Worm (Caenorhabditis elegans): ENCODE results near the gene C33F10.12.

Gene C33F10.12

DNA sequence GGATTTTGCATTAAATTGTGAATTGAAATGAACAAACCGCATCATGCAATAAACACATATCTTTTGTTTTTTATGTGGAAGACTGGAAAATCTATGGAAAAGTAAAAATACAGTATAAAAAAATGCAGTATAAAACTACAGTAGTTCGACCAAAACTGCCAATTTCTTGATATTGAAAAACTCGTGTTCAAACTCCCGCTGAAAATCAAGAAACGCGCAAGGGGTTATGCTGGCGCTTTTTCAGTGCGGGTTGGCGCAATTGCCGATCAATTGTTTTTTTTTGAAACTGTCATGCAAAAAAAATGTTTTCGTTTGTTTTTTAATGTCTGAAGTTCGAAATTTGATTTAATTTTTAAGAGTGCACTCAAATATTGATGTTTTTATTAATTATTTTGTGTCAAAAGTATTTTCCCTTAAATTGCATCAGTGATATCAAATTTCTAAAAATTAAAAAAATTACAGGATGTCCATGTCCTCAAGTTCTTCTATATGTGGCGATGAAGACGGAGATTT, 14.1 kb upstream of the C33F10.12 start, which contains the start of gene dnj-9 (continued):
- peak; percentile 92 for TF ChIP-seq jun-1 (tag; optimal IDR thresholded peaks at IDR 0.05)
- TF ChIP-seq blmp-1 (tag; optimal IDR thresholded peaks at IDR 0.05) = peak; percentile 85
- TF ChIP-seq zag-1 (tag; optimal IDR thresholded peaks at IDR 0.05) = no peak
- no peak for TF ChIP-seq hlh-17 (GFP tag; optimal IDR thresholded peaks at IDR 0.05; ENCODE audit: borderline replicate concordance)
- peak; percentile 65 for TF ChIP-seq nhr-237 (tag; optimal IDR thresholded peaks at IDR 0.05)
- TF ChIP-seq ceh-90 (tag; optimal IDR thresholded peaks at IDR 0.05) = peak; percentile 57
- peak; percentile 96 for TF ChIP-seq nhr-19 (GFP tag; conservative IDR thresholded peaks at IDR 0.05)
- peak; percentile 32 for TF ChIP-seq pag-3 (tag; optimal IDR thresholded peaks at IDR 0.05; ENCODE audit: borderline replicate concordance, insufficient read depth)
- peak; percentile 97 for TF ChIP-seq nhr-90 (tag; optimal IDR thresholded peaks at IDR 0.05; ENCODE audit: poor library complexity)
- TF ChIP-seq ceh-63 (GFP tag; optimal IDR thresholded peaks at IDR 0.05) = no peak
- peak; percentile 99 for TF ChIP-seq mep-1 (tag; optimal IDR thresholded peaks at IDR 0.05)
- TF ChIP-seq ceh-88 (GFP tag; IDR thresholded peaks at IDR 0.05) = peak; percentile 83
- TF ChIP-seq lir-3 (tag; optimal IDR thresholded peaks at IDR 0.05; ENCODE audit: poor library complexity) = peak; percentile 83
- TF ChIP-seq unc-62 (GFP tag; optimal IDR thresholded peaks at IDR 0.05) = no peak
- peak; percentile 85 for TF ChIP-seq mab-9 (GFP tag; IDR thresholded peaks at IDR 0.05)
- TF ChIP-seq nhr-76 (tag; optimal IDR thresholded peaks at IDR 0.05) = no peak
- TF ChIP-seq C16A3.4 (tag; optimal IDR thresholded peaks at IDR 0.05) = peak; percentile 97
- peak; percentile 98 for TF ChIP-seq nhr-20 (tag; optimal IDR thresholded peaks at IDR 0.05)
- peak; percentile 93 for TF ChIP-seq C04F5.9 (tag; optimal IDR thresholded peaks at IDR 0.05)
- TF ChIP-seq snpc-4 (tag; optimal IDR thresholded peaks at IDR 0.05) = peak; percentile 91
- peak; percentile 91 for TF ChIP-seq isw-1 (GFP tag; IDR thresholded peaks at IDR 0.05)
- peak; percentile 88 for TF ChIP-seq nhr-11 (tag; optimal IDR thresholded peaks at IDR 0.05)
- TF ChIP-seq elt-3 (tag; optimal IDR thresholded peaks at IDR 0.05) = peak in 3 of 6 experiments; percentile 50 to 90 (median 90)
- TF ChIP-seq nhr-12 (tag; optimal IDR thresholded peaks at IDR 0.05) = peak; percentile 24
- peak; percentile 86 for TF ChIP-seq sup-37 (GFP tag; optimal IDR thresholded peaks at IDR 0.05)
- TF ChIP-seq lin-14 (GFP tag; optimal IDR thresholded peaks at IDR 0.05) = peak; percentile 96
- no peak for TF ChIP-seq ets-5 (GFP tag; IDR thresholded peaks at IDR 0.05)
- TF ChIP-seq elt-2 (tag; optimal IDR thresholded peaks at IDR 0.05) = peak; percentile 98
- TF ChIP-seq lin-39 (tag; optimal IDR thresholded peaks at IDR 0.05) = peak; percentile 97
- peak; percentile 45 for TF ChIP-seq vab-15 (tag; optimal IDR thresholded peaks at IDR 0.05)
- peak; percentile 89 for TF ChIP-seq zip-4 (GFP tag; optimal IDR thresholded peaks at IDR 0.05)
- TF ChIP-seq swsn-7 (tag; optimal IDR thresholded peaks at IDR 0.05) = peak; percentile 97
- TF ChIP-seq hpl-2 (GFP tag; optimal IDR thresholded peaks at IDR 0.05) = peak; percentile 29
- peak; percentile 97 for TF ChIP-seq unc-130 (tag; optimal IDR thresholded peaks at IDR 0.05)
- peak; percentile 44 for TF ChIP-seq nhr-28 (tag; optimal IDR thresholded peaks at IDR 0.05)
- TF ChIP-seq fos-1 (tag; optimal IDR thresholded peaks at IDR 0.05) = peak; percentile 90
- TF ChIP-seq nhr-77 (tag; optimal IDR thresholded peaks at IDR 0.05) = peak; percentile 88
- TF ChIP-seq ceh-8 (GFP tag; optimal IDR thresholded peaks at IDR 0.05) = peak; percentile 93
- peak; percentile 97 for TF ChIP-seq dsc-1 (tag; optimal IDR thresholded peaks at IDR 0.05)
- peak; percentile 92 for TF ChIP-seq fkh-8 (tag; optimal IDR thresholded peaks at IDR 0.05)
- peak; percentile 97 for TF ChIP-seq nhr-85 (tag)
- TF ChIP-seq Y116A8C.19 (tag; optimal IDR thresholded peaks at IDR 0.05; ENCODE audit: borderline replicate concordance) = no peak
- TF ChIP-seq hlh-4 (tag; optimal IDR thresholded peaks at IDR 0.05) = peak; percentile 8
- peak; percentile 87 for TF ChIP-seq ama-1 (optimal IDR thresholded peaks at IDR 0.05)
- peak; percentile 95 to 96 for TF ChIP-seq lsy-2 (tag; optimal IDR thresholded peaks at IDR 0.05)
- TF ChIP-seq aly-2 (tag; optimal IDR thresholded peaks at IDR 0.05) = peak; percentile 88
- TF ChIP-seq rnt-1 (tag; optimal IDR thresholded peaks at IDR 0.05) = peak; percentile 98
- peak; percentile 97 for TF ChIP-seq tbx-2 (tag; optimal IDR thresholded peaks at IDR 0.05)
- peak; percentile 97 for TF ChIP-seq nhr-47 (tag; optimal IDR thresholded peaks at IDR 0.05)
- no peak for TF ChIP-seq pqm-1 (tag; optimal IDR thresholded peaks at IDR 0.05)
- TF ChIP-seq sox-4 (tag; optimal IDR thresholded peaks at IDR 0.05) = peak; percentile 93
- peak; percentile 93 for TF ChIP-seq irx-1 (tag; optimal IDR thresholded peaks at IDR 0.05)

All from whole organism, L1 larva.